Worm (Caenorhabditis elegans): Measurements from ENCODE around the gene ivns-1.

Gene ivns-1

ce11 chrX:12646546-12647167 lies 12.5 kb upstream of the ivns-1 start, which contains the start of gene zmp-5:
zmp-5 (plus strand) TSS chrX:12647117.
- TF ChIP-seq ceh-31 (tag; optimal IDR thresholded peaks at IDR 0.05) (no peak), dve-1 (tag; optimal IDR thresholded peaks at IDR 0.05) (no peak), rnt-1 (tag; optimal IDR thresholded peaks at IDR 0.05) (no peak), syd-9 (tag; optimal IDR thresholded peaks at IDR 0.05) (no peak), pha-4 (tag; optimal IDR thresholded peaks at IDR 0.05) (no peak), unc-55 (GFP tag; optimal IDR thresholded peaks at IDR 0.05) (no peak), C08G9.2 (tag; optimal IDR thresholded peaks at IDR 0.05) (no peak), dmd-4 (tag; optimal IDR thresholded peaks at IDR 0.05; ENCODE audit: borderline replicate concordance) (no peak)

DNA sequence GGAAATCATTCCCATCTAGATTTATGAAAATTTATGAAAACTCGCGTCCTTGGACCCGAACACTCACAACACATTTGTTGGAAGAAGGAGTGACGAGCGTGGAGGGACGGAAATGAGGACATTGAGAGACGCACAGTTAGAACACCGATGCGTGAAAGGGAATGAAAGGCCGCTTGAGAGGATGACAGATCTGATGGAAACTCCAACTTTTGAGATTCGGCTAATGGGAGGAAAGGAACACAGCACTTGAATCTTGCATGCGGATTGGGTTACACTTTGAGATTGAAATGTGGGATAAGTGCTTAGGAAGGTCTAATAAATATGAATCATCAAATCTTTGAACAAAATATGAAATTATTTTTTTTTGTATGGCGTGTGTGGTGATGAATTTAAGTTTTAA lies 11.7 kb upstream of the ivns-1 start:
- no peak for TF ChIP-seq ref-2 (tag; optimal IDR thresholded peaks at IDR 0.05)
- TF ChIP-seq ceh-6 (GFP tag; optimal IDR thresholded peaks at IDR 0.05), result no peak
- TF ChIP-seq K02D7.2 (tag; optimal IDR thresholded peaks at IDR 0.05), result no peak
- no peak for TF ChIP-seq pqm-1 (tag; optimal IDR thresholded peaks at IDR 0.05)
- TF ChIP-seq sdc-2 (tag; optimal IDR thresholded peaks at IDR 0.05), result no peak
- no peak for TF ChIP-seq ceh-30 (tag; optimal IDR thresholded peaks at IDR 0.05)
- TF ChIP-seq nhr-11 (tag; optimal IDR thresholded peaks at IDR 0.05), result no peak
- TF ChIP-seq mec-3 (tag; optimal IDR thresholded peaks at IDR 0.05; ENCODE audit: borderline replicate concordance), result no peak
- no peak for TF ChIP-seq fax-1 (tag; optimal IDR thresholded peaks at IDR 0.05)
- no peak for TF ChIP-seq pros-1 (tag; optimal IDR thresholded peaks at IDR 0.05)
- TF ChIP-seq ceh-9 (tag; optimal IDR thresholded peaks at IDR 0.05), result no peak
- no peak for TF ChIP-seq nhr-232 (tag; optimal IDR thresholded peaks at IDR 0.05)
- TF ChIP-seq elt-2 (tag; optimal IDR thresholded peaks at IDR 0.05), result no peak
- no peak for TF ChIP-seq elt-4 (tag; optimal IDR thresholded peaks at IDR 0.05)

ce11 chrX:12642952-12643351 lies 8.8 kb upstream of the ivns-1 start:
- TF ChIP-seq unc-55 (GFP tag; optimal IDR thresholded peaks at IDR 0.05) (no peak), pax-1 (tag; optimal IDR thresholded peaks at IDR 0.05) (no peak), pros-1 (tag; optimal IDR thresholded peaks at IDR 0.05) (no peak), ceh-18 (tag; optimal IDR thresholded peaks at IDR 0.05) (no peak), ceh-6 (GFP tag; optimal IDR thresholded peaks at IDR 0.05) (no peak), ceh-9 (tag; optimal IDR thresholded peaks at IDR 0.05) (no peak), mec-3 (tag; optimal IDR thresholded peaks at IDR 0.05; ENCODE audit: borderline replicate concordance) (no peak), tbx-7 (tag; optimal IDR thresholded peaks at IDR 0.05) (no peak), pag-3 (tag; optimal IDR thresholded peaks at IDR 0.05; ENCODE audit: borderline replicate concordance) (no peak), rnt-1 (tag; optimal IDR thresholded peaks at IDR 0.05) (no peak), ama-1 (optimal IDR thresholded peaks at IDR 0.05) (no peak), ref-2 (tag; optimal IDR thresholded peaks at IDR 0.05) (no peak), ceh-31 (tag; optimal IDR thresholded peaks at IDR 0.05) (no peak), K02D7.2 (tag; optimal IDR thresholded peaks at IDR 0.05) (no peak)

DNA sequence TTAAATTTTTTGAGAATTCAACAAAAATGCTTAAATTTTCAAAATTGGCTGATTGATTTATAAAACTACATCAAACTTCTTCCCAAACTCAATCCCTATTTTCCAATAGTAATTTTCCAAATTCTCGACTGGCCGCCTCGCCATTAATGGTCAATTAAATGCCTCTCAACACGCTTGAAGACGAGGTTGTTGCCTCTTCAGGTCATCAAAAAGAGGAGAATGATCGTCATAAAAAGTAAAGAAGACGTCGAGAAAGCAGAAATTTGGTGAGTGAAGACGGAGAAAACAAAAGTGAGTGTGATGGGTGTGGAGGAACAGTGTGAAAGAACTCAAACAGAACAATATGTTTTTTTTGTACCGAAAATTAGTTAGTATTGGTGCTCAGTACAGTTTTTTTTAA lies 6.8 kb upstream of the ivns-1 start:
- TF ChIP-seq gmeb-2 (tag; optimal IDR thresholded peaks at IDR 0.05) (no peak), ceh-34 (tag; optimal IDR thresholded peaks at IDR 0.05) (no peak), hlh-6 (tag; optimal IDR thresholded peaks at IDR 0.05) (no peak), elt-2 (tag; optimal IDR thresholded peaks at IDR 0.05) (no peak), che-1 (tag; optimal IDR thresholded peaks at IDR 0.05) (no peak), ceh-45 (GFP tag; IDR thresholded peaks at IDR 0.05) (no peak), tbx-2 (tag; optimal IDR thresholded peaks at IDR 0.05) (no peak)

ce11 chrX:12640459-12640858 lies 6.3 kb upstream of the ivns-1 start, which contains the start of gene R09A8.5:
R09A8.5 (minus strand) TSS chrX:12640559.
- TF ChIP-seq tbx-2 (tag; optimal IDR thresholded peaks at IDR 0.05) (no peak), dve-1 (tag; optimal IDR thresholded peaks at IDR 0.05) (no peak), ceh-18 (tag; optimal IDR thresholded peaks at IDR 0.05) (no peak), ceh-34 (tag; optimal IDR thresholded peaks at IDR 0.05) (no peak), elt-4 (tag; optimal IDR thresholded peaks at IDR 0.05) (no peak), pros-1 (tag; optimal IDR thresholded peaks at IDR 0.05) (no peak), K02D7.2 (tag; optimal IDR thresholded peaks at IDR 0.05) (no peak), pag-3 (tag; optimal IDR thresholded peaks at IDR 0.05; ENCODE audit: borderline replicate concordance) (no peak), T23F11.4 (GFP tag; optimal IDR thresholded peaks at IDR 0.05) (no peak), ets-4 (tag; optimal IDR thresholded peaks at IDR 0.05) (no peak), hlh-15 (tag; optimal IDR thresholded peaks at IDR 0.05) (no peak), gmeb-2 (tag; optimal IDR thresholded peaks at IDR 0.05) (no peak), ceh-48 (tag; optimal IDR thresholded peaks at IDR 0.05) (no peak), nhr-232 (tag; optimal IDR thresholded peaks at IDR 0.05) (no peak), unc-42 (tag; optimal IDR thresholded peaks at IDR 0.05) (no peak), hlh-8 (tag; optimal IDR thresholded peaks at IDR 0.05) (no peak), madf-2 (tag; optimal IDR thresholded peaks at IDR 0.05) (no peak), unc-3 (GFP tag; conservative IDR thresholded peaks at IDR 0.05) (no peak), unc-3 (tag; optimal IDR thresholded peaks at IDR 0.05) (no peak), ama-1 (optimal IDR thresholded peaks at IDR 0.05) (no peak)
